Worm (Caenorhabditis elegans) whole organism, midembryonic: ENCODE data around the gene pax-3.

ENCODE experiments used
- T22C8.4 ChIP-seq: fragments of 200-800 bp; sonication (Bioruptor generic); IDR thresholded peaks from 2 replicates; pipeline ENCODE4 v1.3.6; 2022; ENCODE audit warnings: missing genetic modification characterization, missing compliant biosample characterization
- cog-1 ChIP-seq: sonication (generic microtip); optimal IDR thresholded peaks from 2 replicates; lab custom pipeline; 2016; ENCODE audit warnings: missing genetic modification characterization, missing compliant biosample characterization
- flt-1 ChIP-seq: fragments of 200-800 bp; sonication (Bioruptor generic); IDR thresholded peaks from 2 replicates; pipeline ENCODE4 v1.3.6; 2022; ENCODE audit warnings: missing genetic modification characterization, missing compliant biosample characterization
- klf-2 ChIP-seq: fragments of 200-800 bp; sonication (Bioruptor generic); conservative IDR thresholded peaks from 2 replicates; pipeline ENCODE4 v1.3.6; 2022; ENCODE audit warnings: missing genetic modification reagents, missing genetic modification characterization, missing compliant biosample characterization
- med-1 ChIP-seq: sonication (generic microtip); optimal IDR thresholded peaks from 2 replicates; lab custom pipeline; 2017; ENCODE audit warnings: missing genetic modification characterization, mild to moderate bottlenecking, missing compliant biosample characterization, antibody characterized with exemption, missing genetic modification reagents; ENCODE audit not compliant: insufficient read depth
- ref-1 ChIP-seq: fragments of 200-800 bp; sonication (Bioruptor generic); conservative IDR thresholded peaks from 2 replicates; pipeline ENCODE4 v1.3.6; 2022; ENCODE audit warnings: missing genetic modification reagents, missing genetic modification characterization, missing compliant biosample characterization
- tab-1 ChIP-seq: fragments of 200-800 bp; sonication (Bioruptor generic); IDR thresholded peaks from 2 replicates; pipeline ENCODE4 v1.3.6; 2022; ENCODE audit warnings: missing genetic modification characterization, missing compliant biosample characterization
- ztf-23 ChIP-seq: fragments of 200-800 bp; sonication (Bioruptor generic); IDR thresholded peaks from 2 replicates; pipeline ENCODE4 v1.3.6; 2022; ENCODE audit warnings: missing genetic modification reagents, missing genetic modification characterization, missing compliant biosample characterization
- ztf-29 ChIP-seq: fragments of 200-800 bp; sonication (Bioruptor generic); IDR thresholded peaks from 2 replicates; pipeline ENCODE4 v1.3.6; 2022; ENCODE audit warnings: missing genetic modification reagents, missing genetic modification characterization, missing compliant biosample characterization

pax-3 gene

ce11 chrII:10116690-10117089 is 29.7 kb upstream of the pax-3 start:
- TF ChIP-seq med-1, result no peak
- no peak for TF ChIP-seq ref-1 (GFP tag; lab: Robert Waterston, UW)
- no peak for TF ChIP-seq klf-2 (GFP tag; lab: Robert Waterston, UW)
- TF ChIP-seq ztf-23 (GFP tag; lab: Robert Waterston, UW), result no peak
- no peak for TF ChIP-seq cog-1 (tag; lab: Kevin White, UChicago)
- no peak for TF ChIP-seq flt-1

DNA sequence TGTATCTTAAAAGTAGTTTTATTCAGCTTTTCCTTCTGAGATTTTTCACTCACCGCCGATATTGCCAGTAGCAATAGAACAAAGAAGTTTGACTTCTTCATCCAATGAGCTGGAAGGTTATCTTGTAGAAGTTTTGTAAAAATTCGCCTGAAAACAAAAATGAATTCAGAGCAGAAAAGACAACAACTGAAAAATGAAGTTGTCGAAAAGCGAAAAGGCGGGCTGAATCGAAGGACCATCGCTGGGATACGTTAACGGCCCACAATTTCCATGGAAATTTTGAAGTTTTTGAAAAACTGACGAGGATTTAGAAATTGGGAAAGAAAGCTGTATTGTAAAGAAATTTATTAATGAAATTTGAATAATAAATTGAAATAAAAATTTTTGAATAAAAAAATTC is 24.6 kb upstream of the pax-3 start, which contains the start of gene lov-1:
TSS of gene lov-1 (minus strand) at position 101 of the 400 bp plus-strand sequence.
- no peak for TF ChIP-seq cog-1 (tag; lab: Kevin White, UChicago)
- TF ChIP-seq ztf-23 (GFP tag; lab: Robert Waterston, UW), result no peak
- no peak for TF ChIP-seq med-1
- TF ChIP-seq ref-1 (GFP tag; lab: Robert Waterston, UW), result no peak
- TF ChIP-seq klf-2 (GFP tag; lab: Robert Waterston, UW), result no peak
- TF ChIP-seq T22C8.4 (GFP tag; lab: Robert Waterston, UW), result no peak
- no peak for TF ChIP-seq ztf-29 (GFP tag; lab: Robert Waterston, UW)
- TF ChIP-seq tab-1 (GFP tag; lab: Robert Waterston, UW), result no peak
- TF ChIP-seq flt-1, result no peak

DNA sequence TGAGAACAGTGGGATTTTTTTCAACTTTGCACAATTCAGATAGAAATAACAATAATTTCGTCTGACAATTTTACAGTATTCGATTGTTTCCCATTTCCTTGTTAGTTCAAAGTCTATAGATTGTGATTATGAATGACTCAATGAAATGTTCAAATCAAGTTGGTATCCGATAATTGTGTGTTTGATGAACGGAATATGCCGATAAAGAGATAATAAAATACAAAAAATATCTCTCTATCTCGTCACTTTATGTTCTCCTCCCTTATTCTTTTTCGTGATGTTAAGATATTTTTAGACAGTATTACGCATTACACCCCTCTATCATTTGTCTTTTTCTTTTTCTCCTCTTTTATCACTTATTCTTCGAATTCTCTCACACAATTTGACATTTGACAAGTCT is 23.9 kb upstream of the pax-3 start, which contains the start of gene F27E5.7:
TSS of gene F27E5.7 (plus strand) at position 301 of the 400 bp plus-strand sequence.
- no peak for TF ChIP-seq klf-2 (GFP tag; lab: Robert Waterston, UW)
- TF ChIP-seq ztf-23 (GFP tag; lab: Robert Waterston, UW), result no peak
- no peak for TF ChIP-seq cog-1 (tag; lab: Kevin White, UChicago)
- no peak for TF ChIP-seq ztf-29 (GFP tag; lab: Robert Waterston, UW)
- no peak for TF ChIP-seq flt-1
- TF ChIP-seq med-1, result no peak
- TF ChIP-seq T22C8.4 (GFP tag; lab: Robert Waterston, UW), result no peak
- TF ChIP-seq tab-1 (GFP tag; lab: Robert Waterston, UW), result no peak
- no peak for TF ChIP-seq ref-1 (GFP tag; lab: Robert Waterston, UW)

- no peak for TF ChIP-seq ref-1 (GFP tag; lab: Robert Waterston, UW)
- no peak for TF ChIP-seq cog-1 (tag; lab: Kevin White, UChicago)
- TF ChIP-seq klf-2 (GFP tag; lab: Robert Waterston, UW), result no peak
- no peak for TF ChIP-seq ztf-29 (GFP tag; lab: Robert Waterston, UW)
- no peak for TF ChIP-seq ztf-23 (GFP tag; lab: Robert Waterston, UW)
- TF ChIP-seq flt-1, result no peak
Measured at ce11 chrII:10127389-10127788, 19.0 kb upstream of the pax-3 start, which contains the start of gene F27E5.8. TSS of gene F27E5.8 (minus strand) at chrII:10127489.

ce11 chrII:10131760-10132159 is 14.6 kb upstream of the pax-3 start, which contains the start of gene F27E5.5:
TSS of gene F27E5.5 (minus strand) at chrII:10131860.
- TF ChIP-seq ztf-29 (GFP tag; lab: Robert Waterston, UW) (no peak), tab-1 (GFP tag; lab: Robert Waterston, UW) (no peak), med-1 (no peak), T22C8.4 (GFP tag; lab: Robert Waterston, UW) (no peak), ztf-23 (GFP tag; lab: Robert Waterston, UW) (no peak), cog-1 (tag; lab: Kevin White, UChicago) (no peak), flt-1 (no peak), klf-2 (GFP tag; lab: Robert Waterston, UW) (no peak), ref-1 (GFP tag; lab: Robert Waterston, UW) (no peak)

- TF ChIP-seq flt-1 (no peak), ztf-23 (GFP tag; lab: Robert Waterston, UW) (no peak), cog-1 (tag; lab: Kevin White, UChicago) (no peak), klf-2 (GFP tag; lab: Robert Waterston, UW) (no peak), tab-1 (GFP tag; lab: Robert Waterston, UW) (no peak), ref-1 (GFP tag; lab: Robert Waterston, UW) (no peak), T22C8.4 (GFP tag; lab: Robert Waterston, UW) (no peak), ztf-29 (GFP tag; lab: Robert Waterston, UW) (no peak), med-1 (no peak)
Measured at ce11 chrII:10132818-10133217, 13.6 kb upstream of the pax-3 start.

ce11 chrII:10134285-10134995 is 11.9 kb upstream of the pax-3 start, which contains the start of gene F27E5.9:
TSS of gene F27E5.9 (plus strand) at chrII:10134945.
- TF ChIP-seq ztf-23 (GFP tag; lab: Robert Waterston, UW) (no peak), T22C8.4 (GFP tag; lab: Robert Waterston, UW) (no peak), klf-2 (GFP tag; lab: Robert Waterston, UW) (no peak), ref-1 (GFP tag; lab: Robert Waterston, UW) (no peak), flt-1 (no peak), med-1 (no peak)

- no peak for TF ChIP-seq tab-1 (GFP tag; lab: Robert Waterston, UW)
- TF ChIP-seq T22C8.4 (GFP tag; lab: Robert Waterston, UW), result no peak
- TF ChIP-seq ref-1 (GFP tag; lab: Robert Waterston, UW), result no peak
- TF ChIP-seq ztf-23 (GFP tag; lab: Robert Waterston, UW), result no peak
- no peak for TF ChIP-seq ztf-29 (GFP tag; lab: Robert Waterston, UW)
- no peak for TF ChIP-seq klf-2 (GFP tag; lab: Robert Waterston, UW)
- no peak for TF ChIP-seq med-1
- no peak for TF ChIP-seq cog-1 (tag; lab: Kevin White, UChicago)
- no peak for TF ChIP-seq flt-1
Measured at ce11 chrII:10136771-10137170, 9.6 kb upstream of the pax-3 start.

- no peak for TF ChIP-seq ref-1 (GFP tag; lab: Robert Waterston, UW)
- no peak for TF ChIP-seq cog-1 (tag; lab: Kevin White, UChicago)
- TF ChIP-seq ztf-29 (GFP tag; lab: Robert Waterston, UW), result no peak
- no peak for TF ChIP-seq flt-1
- TF ChIP-seq med-1, result no peak
- no peak for TF ChIP-seq T22C8.4 (GFP tag; lab: Robert Waterston, UW)
- TF ChIP-seq ztf-23 (GFP tag; lab: Robert Waterston, UW), result no peak
- TF ChIP-seq tab-1 (GFP tag; lab: Robert Waterston, UW), result no peak
- TF ChIP-seq klf-2 (GFP tag; lab: Robert Waterston, UW), result no peak
Measured at ce11 chrII:10137358-10137757, 9.0 kb upstream of the pax-3 start, which contains the start of gene phg-1. TSS of gene phg-1 (plus strand) at chrII:10137658.
